Worm (Caenorhabditis elegans): Measurements from ENCODE around the gene Y94H6A.5.

DNA sequence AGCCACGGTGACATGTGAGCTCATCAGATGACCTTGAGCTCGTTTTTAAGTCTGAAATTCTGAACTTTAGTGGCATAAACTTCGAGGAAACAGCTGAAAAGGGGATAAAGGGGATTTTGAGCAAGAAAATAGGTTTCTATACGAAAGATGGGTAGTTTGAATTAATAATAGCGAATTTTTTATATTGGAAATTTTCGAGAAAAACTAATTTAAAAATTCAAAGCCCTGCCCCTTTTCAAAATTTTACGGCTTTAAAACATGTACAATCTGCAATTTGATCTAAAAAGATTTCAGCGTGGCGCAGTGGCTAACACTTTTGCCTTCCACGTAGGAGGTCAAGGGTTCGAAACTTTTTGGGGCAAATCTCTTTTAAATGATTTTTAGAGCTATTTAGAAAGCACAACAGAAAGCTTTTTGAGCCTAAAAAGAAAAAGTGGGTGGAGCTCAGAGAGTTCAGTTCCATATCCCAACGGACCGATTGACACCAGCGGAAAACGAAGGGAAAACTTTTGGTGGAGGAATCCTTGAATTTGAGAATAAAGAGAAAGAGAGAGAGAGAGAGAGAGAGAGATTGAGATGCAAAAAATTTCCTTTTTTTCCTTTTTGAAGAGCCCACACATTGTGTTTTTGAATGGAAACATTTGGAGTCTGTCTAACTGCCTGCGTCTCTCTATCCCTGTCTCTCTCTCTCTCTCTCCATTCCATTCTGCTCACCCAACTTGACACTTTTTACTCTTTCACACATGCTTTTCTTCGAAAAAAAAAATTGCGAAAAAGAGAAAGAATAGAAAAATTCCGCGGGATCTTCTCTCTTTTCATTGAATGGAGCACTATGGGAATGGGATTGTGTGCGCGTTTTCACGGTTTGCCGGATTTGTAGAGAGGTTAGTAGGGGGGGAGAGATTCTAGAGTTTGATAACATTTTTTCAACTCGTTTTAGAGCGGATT lies 39.5 kb downstream of the Y94H6A.5 start, which contains the start of gene Y69A2AR.31:
- TF ChIP-seq him-1 (tag; optimal IDR thresholded peaks at IDR 0.05): no peak
- TF ChIP-seq W03F9.2 (tag; optimal IDR thresholded peaks at IDR 0.05): no peak

All from whole organism, L4/young adult.